Worm (Caenorhabditis elegans) whole organism, young adult: ENCODE results near the gene K01A12.4.

ENCODE experiments used
- B0261.1 ChIP-seq: sonication (generic microtip); optimal IDR thresholded peaks from 2 replicates; lab custom pipeline; 2016; ENCODE audit warnings: mild to moderate bottlenecking, missing genetic modification characterization, moderate library complexity, missing compliant biosample characterization
- F10E7.11 ChIP-seq: sonication (generic microtip); optimal IDR thresholded peaks from 2 replicates; lab custom pipeline; 2017; ENCODE audit warnings: mild to moderate bottlenecking, missing genetic modification characterization, moderate library complexity, missing compliant biosample characterization
- F22D6.2 ChIP-seq: sonication (generic microtip); optimal IDR thresholded peaks from 2 replicates; lab custom pipeline; 2016; ENCODE audit warnings: mild to moderate bottlenecking, missing genetic modification characterization, missing compliant biosample characterization
- F33H1.4 ChIP-seq: fragments of 200-800 bp; sonication (Bioruptor generic); IDR thresholded peaks from 2 replicates; pipeline ENCODE4 v1.3.6; 2022; ENCODE audit warnings: missing genetic modification reagents, missing genetic modification characterization, missing compliant biosample characterization
- F37B4.10 ChIP-seq: fragments of 200-800 bp; sonication (Bioruptor generic); IDR thresholded peaks from 2 replicates; pipeline ENCODE4 v1.3.6; 2022; ENCODE audit warnings: missing genetic modification characterization, missing compliant biosample characterization
- F39B2.1 ChIP-seq: fragments of 200-800 bp; sonication (Bioruptor generic); IDR thresholded peaks from 2 replicates; pipeline ENCODE4 v1.3.6; 2022; ENCODE audit warnings: missing genetic modification reagents, missing genetic modification characterization, missing compliant biosample characterization
- F52B5.7 ChIP-seq: sonication (generic microtip); optimal IDR thresholded peaks from 2 replicates; lab custom pipeline; 2016; ENCODE audit warnings: mild to moderate bottlenecking, missing genetic modification characterization, missing compliant biosample characterization
- F55B11.4 ChIP-seq: sonication (generic microtip); optimal IDR thresholded peaks from 2 replicates; lab custom pipeline; 2016; ENCODE audit warnings: missing compliant biosample characterization, missing genetic modification characterization, borderline replicate concordance; ENCODE audit not compliant: insufficient read depth
- F57A8.1 ChIP-seq: fragments of 200-800 bp; sonication (Bioruptor generic); optimal IDR thresholded peaks from 2 replicates; lab custom pipeline; 2018; ENCODE audit warnings: mild to moderate bottlenecking, missing genetic modification characterization, moderate library complexity, missing compliant biosample characterization
- K11D2.4 ChIP-seq: fragments of 200-800 bp; sonication (Bioruptor generic); IDR thresholded peaks from 2 replicates; pipeline ENCODE4 v1.3.6; 2022; ENCODE audit warnings: missing genetic modification reagents, missing genetic modification characterization, missing compliant biosample characterization
- T26A5.8 ChIP-seq: sonication (generic microtip); optimal IDR thresholded peaks from 2 replicates; lab custom pipeline; 2016; ENCODE audit warnings: missing genetic modification characterization, missing compliant biosample characterization
- bed-1 ChIP-seq: fragments of 200-800 bp; sonication (Bioruptor generic); IDR thresholded peaks from 2 replicates; pipeline ENCODE4 v1.3.6; 2022; ENCODE audit warnings: missing genetic modification reagents, missing genetic modification characterization, missing compliant biosample characterization
- ccch-3 ChIP-seq: fragments of 200-800 bp; sonication (Bioruptor generic); optimal IDR thresholded peaks from 2 replicates; lab custom pipeline; 2018; ENCODE audit warnings: mild to moderate bottlenecking, missing genetic modification characterization, missing compliant biosample characterization
- ceh-100 ChIP-seq: fragments of 200-800 bp; sonication (Bioruptor generic); IDR thresholded peaks from 2 replicates; pipeline ENCODE4 v1.3.6; 2022; ENCODE audit warnings: missing genetic modification reagents, missing genetic modification characterization, missing compliant biosample characterization
- ceh-79 ChIP-seq: sonication (generic microtip); optimal IDR thresholded peaks from 2 replicates; lab custom pipeline; 2017; ENCODE audit warnings: mild to moderate bottlenecking, missing genetic modification characterization, missing compliant biosample characterization
- ceh-91 ChIP-seq: fragments of 200-800 bp; sonication (Bioruptor generic); IDR thresholded peaks from 2 replicates; pipeline ENCODE4 v1.3.6; 2022; ENCODE audit warnings: missing genetic modification reagents, missing genetic modification characterization, missing compliant biosample characterization
- chd-7 ChIP-seq: sonication (generic microtip); optimal IDR thresholded peaks from 2 replicates; lab custom pipeline; 2016; ENCODE audit warnings: mild to moderate bottlenecking, missing genetic modification characterization, moderate library complexity, missing compliant biosample characterization
- die-1 ChIP-seq: sonication (generic microtip); optimal IDR thresholded peaks from 2 replicates; lab custom pipeline; 2016; ENCODE audit warnings: missing genotype, mild to moderate bottlenecking, missing genetic modification characterization, missing compliant biosample characterization
- efl-1 ChIP-seq: fragments of 150-350 bp; optimal IDR thresholded peaks from 2 replicates; lab custom pipeline; 2014; ENCODE audit warnings: missing biosample characterization, missing genetic modification reagents, missing genetic modification characterization
- ets-4 ChIP-seq: fragments of 200-800 bp; sonication (Bioruptor generic); optimal IDR thresholded peaks from 2 replicates; lab custom pipeline; 2018; ENCODE audit warnings: mild to moderate bottlenecking, missing genetic modification characterization, missing compliant biosample characterization
- gei-17 ChIP-seq: fragments of 200-800 bp; sonication (Bioruptor generic); optimal IDR thresholded peaks from 2 replicates; lab custom pipeline; 2018; ENCODE audit warnings: mild to moderate bottlenecking, missing genetic modification characterization, missing compliant biosample characterization
- hmg-20 ChIP-seq: fragments of 200-800 bp; sonication (Bioruptor generic); IDR thresholded peaks from 2 replicates; pipeline ENCODE4 v1.3.6; 2022; ENCODE audit warnings: missing genetic modification reagents, missing genetic modification characterization, missing compliant biosample characterization
- let-607 ChIP-seq, 2 experiments: fragments of 200-800 bp in 1 of 2; sonication (Bioruptor generic) in 1 of 2; sonication (generic microtip) in 1 of 2; optimal IDR thresholded peaks; 2 replicates each; lab custom pipeline; 2016 to 2018; ENCODE audit warnings: mild to moderate bottlenecking in 2 of 2, missing compliant biosample characterization in 2 of 2, missing genetic modification characterization in 2 of 2, moderate library complexity in 2 of 2, missing genotype in 1 of 2
- lin-26 ChIP-seq: fragments of 200-800 bp; sonication (Bioruptor generic); IDR thresholded peaks from 2 replicates; pipeline ENCODE4 v1.3.6; 2022; ENCODE audit warnings: missing genetic modification reagents, missing genetic modification characterization, missing compliant biosample characterization
- lsy-27 ChIP-seq: sonication (generic microtip); optimal IDR thresholded peaks from 2 replicates; lab custom pipeline; 2017; ENCODE audit warnings: missing genetic modification characterization, mild to moderate bottlenecking, missing compliant biosample characterization, antibody characterized with exemption, missing genotype, borderline replicate concordance; ENCODE audit not compliant: insufficient read depth
- madf-3 ChIP-seq: fragments of 200-800 bp; sonication (Bioruptor generic); IDR thresholded peaks from 2 replicates; pipeline ENCODE4 v1.3.6; 2022; ENCODE audit warnings: missing genetic modification reagents, missing genetic modification characterization, missing compliant biosample characterization
- madf-8 ChIP-seq: fragments of 200-800 bp; sonication (Bioruptor generic); conservative IDR thresholded peaks from 2 replicates; pipeline ENCODE4 v1.3.6; 2022; ENCODE audit warnings: missing genetic modification reagents, missing genetic modification characterization, missing compliant biosample characterization
- nfyb-1 ChIP-seq: fragments of 200-800 bp; sonication (Bioruptor generic); IDR thresholded peaks from 2 replicates; pipeline ENCODE4 v1.3.6; 2022; ENCODE audit warnings: missing genetic modification reagents, missing genetic modification characterization, missing compliant biosample characterization
- nhr-27 ChIP-seq: fragments of 200-800 bp; sonication (Bioruptor generic); optimal IDR thresholded peaks from 2 replicates; lab custom pipeline; 2018; ENCODE audit warnings: mild to moderate bottlenecking, missing genetic modification characterization, moderate library complexity, missing compliant biosample characterization
- nhr-90 ChIP-seq: sonication (generic microtip); optimal IDR thresholded peaks from 2 replicates; lab custom pipeline; 2016; ENCODE audit warnings: missing genotype, mild to moderate bottlenecking, missing genetic modification characterization, missing compliant biosample characterization
- repo-1 ChIP-seq: sonication (generic microtip); optimal IDR thresholded peaks from 2 replicates; lab custom pipeline; 2017; ENCODE audit warnings: mild to moderate bottlenecking, missing genetic modification characterization, missing compliant biosample characterization
- sdz-38 ChIP-seq: sonication (generic microtip); optimal IDR thresholded peaks from 2 replicates; lab custom pipeline; 2016; ENCODE audit warnings: missing genotype, missing genetic modification characterization, missing compliant biosample characterization
- sea-2 ChIP-seq: fragments of 200-800 bp; sonication (Bioruptor generic); IDR thresholded peaks from 2 replicates; pipeline ENCODE4 v1.3.6; 2022; ENCODE audit warnings: missing genetic modification characterization, missing compliant biosample characterization
- snpc-1.3 ChIP-seq: sonication (generic microtip); optimal IDR thresholded peaks from 2 replicates; lab custom pipeline; 2017; ENCODE audit warnings: missing genetic modification characterization, mild to moderate bottlenecking, missing compliant biosample characterization, antibody characterized with exemption, moderate library complexity, missing genotype, missing genetic modification reagents; ENCODE audit not compliant: insufficient read depth
- snpc-3.4 ChIP-seq: sonication (generic microtip); optimal IDR thresholded peaks from 2 replicates; lab custom pipeline; 2017; ENCODE audit warnings: missing genetic modification characterization, mild to moderate bottlenecking, missing compliant biosample characterization, antibody characterized with exemption, moderate library complexity, missing genotype, missing genetic modification reagents
- snpc-4 ChIP-seq, 5 experiments: fragments of 150-350 bp in 1 of 5; sonication (generic microtip) in 4 of 5; optimal IDR thresholded peaks; 2 replicates each; lab custom pipeline; 2014 to 2018; ENCODE audit warnings: missing genetic modification characterization in 5 of 5, missing biosample characterization in 3 of 5, antibody characterized with exemption in 2 of 5, mild to moderate bottlenecking in 2 of 5, missing compliant biosample characterization in 2 of 5, missing genotype in 2 of 5, moderate library complexity in 2 of 5, missing genetic modification reagents in 1 of 5
- somi-1 ChIP-seq: fragments of 200-800 bp; sonication (Bioruptor generic); optimal IDR thresholded peaks from 2 replicates; lab custom pipeline; 2018; ENCODE audit warnings: mild to moderate bottlenecking, missing genetic modification characterization, missing compliant biosample characterization
- zfh-2 ChIP-seq: fragments of 200-800 bp; sonication (Bioruptor generic); conservative IDR thresholded peaks from 2 replicates; pipeline ENCODE4 v1.3.6; 2022; ENCODE audit warnings: missing genetic modification reagents, missing genetic modification characterization, missing compliant biosample characterization
- ztf-18 ChIP-seq: sonication (generic microtip); optimal IDR thresholded peaks from 2 replicates; lab custom pipeline; 2016; ENCODE audit warnings: missing genotype, mild to moderate bottlenecking, missing genetic modification characterization, missing compliant biosample characterization
- ztf-22 ChIP-seq: fragments of 200-800 bp; sonication (Bioruptor generic); optimal IDR thresholded peaks from 2 replicates; lab custom pipeline; 2018; ENCODE audit warnings: mild to moderate bottlenecking, missing genetic modification characterization, moderate library complexity, missing compliant biosample characterization
- ztf-26 ChIP-seq: sonication (generic microtip); optimal IDR thresholded peaks from 2 replicates; lab custom pipeline; 2017; ENCODE audit warnings: missing genetic modification characterization, missing compliant biosample characterization
- ztf-3 ChIP-seq: fragments of 200-800 bp; sonication (Bioruptor generic); optimal IDR thresholded peaks from 2 replicates; lab custom pipeline; 2018; ENCODE audit warnings: mild to moderate bottlenecking, missing genetic modification characterization, missing compliant biosample characterization

K01A12.4 gene

ce11 chrX:8585837-8586236 lies 24.9 kb upstream of the K01A12.4 start, which contains the start of gene F18E9.3:
Gene F18E9.3 (plus strand): TSS chrX:8586147.
- TF ChIP-seq ccch-3 (GFP tag; lab: Kevin White, UChicago) (no peak), chd-7 (tag; lab: Kevin White, UChicago) (no peak), ztf-22 (GFP tag; lab: Kevin White, UChicago) (no peak), ztf-3 (GFP tag; lab: Kevin White, UChicago) (no peak), madf-8 (GFP tag; lab: Robert Waterston, UW) (no peak), nfyb-1 (GFP tag; lab: Robert Waterston, UW) (no peak), lsy-27 (tag; lab: Kevin White, UChicago) (no peak), F55B11.4 (no peak), repo-1 (tag; lab: Kevin White, UChicago) (no peak), T26A5.8 (tag; lab: Kevin White, UChicago) (no peak), ztf-18 (tag; lab: Kevin White, UChicago) (no peak), snpc-3.4 (tag; lab: Kevin White, UChicago) (no peak)

- TF ChIP-seq B0261.1 (tag; lab: Kevin White, UChicago) (no peak), F57A8.1 (no peak), K11D2.4 (GFP tag; lab: Robert Waterston, UW) (no peak), hmg-20 (GFP tag; lab: Robert Waterston, UW) (no peak), die-1 (tag; lab: Kevin White, UChicago) (no peak), ceh-79 (tag; lab: Kevin White, UChicago) (no peak), ztf-26 (no peak), lin-26 (no peak), nhr-90 (tag; lab: Kevin White, UChicago) (no peak), F33H1.4 (GFP tag; lab: Robert Waterston, UW) (no peak), F37B4.10 (GFP tag; lab: Robert Waterston, UW) (no peak), ceh-100 (GFP tag; lab: Robert Waterston, UW) (no peak), sea-2 (no peak), sdz-38 (tag; lab: Kevin White, UChicago) (no peak), ceh-91 (no peak), nfyb-1 (GFP tag; lab: Robert Waterston, UW) (no peak)
These were observed 17.8 kb upstream of the K01A12.4 start, which contains the start of gene nlp-7 for ce11 chrX:8592881-8593280. Gene nlp-7 (plus strand): TSS chrX:8593181.

- TF ChIP-seq snpc-4 (GFP tag; optimal IDR thresholded peaks at IDR 0.05; lab: Kevin White, UChicago) (no peak), snpc-4 (tag; optimal IDR thresholded peaks at IDR 0.05; lab: Kevin White, UChicago) (no peak), nhr-27 (tag; lab: Kevin White, UChicago) (no peak), somi-1 (GFP tag; lab: Kevin White, UChicago) (no peak), die-1 (tag; lab: Kevin White, UChicago) (no peak), sdz-38 (tag; lab: Kevin White, UChicago) (no peak), snpc-1.3 (tag; lab: Kevin White, UChicago) (no peak), F52B5.7 (no peak), efl-1 (GFP tag; lab: Kevin White, UChicago) (no peak), zfh-2 (GFP tag; lab: Robert Waterston, UW) (no peak), bed-1 (GFP tag; lab: Robert Waterston, UW) (no peak), madf-3 (no peak), F10E7.11 (no peak), F39B2.1 (GFP tag; lab: Robert Waterston, UW) (no peak), ets-4 (no peak), F22D6.2 (tag; lab: Kevin White, UChicago) (no peak), gei-17 (GFP tag; lab: Kevin White, UChicago) (no peak), let-607 (tag; optimal IDR thresholded peaks at IDR 0.05; lab: Kevin White, UChicago) (no peak)
These were observed 13.1 kb upstream of the K01A12.4 start, which contains the start of gene F18E9.7 for ce11 chrX:8597647-8598046. Gene F18E9.7 (minus strand): TSS chrX:8597747.
